Worm (Caenorhabditis elegans) whole organism, L1 larva: Measurements from ENCODE around the gene gad-2.
"Not testable (repeated sequence)": the region's sequence is repeated elsewhere in the genome, so short reads cannot be mapped to it uniquely, and the experiment has no call there.

Experiments
- C04F5.9 ChIP-seq: sonication (generic microtip); optimal IDR thresholded peaks from 2 replicates; lab custom pipeline; 2016; ENCODE audit warnings: missing genetic modification characterization, missing compliant biosample characterization
- C16A3.4 ChIP-seq: fragments of 150-350 bp; optimal IDR thresholded peaks from 2 replicates; lab custom pipeline; 2014; ENCODE audit warnings: missing biosample characterization, missing genetic modification characterization
- F16B12.6 ChIP-seq: fragments of 150-350 bp; optimal IDR thresholded peaks from 2 replicates; lab custom pipeline; 2014; ENCODE audit warnings: missing biosample characterization, missing genetic modification characterization
- aly-2 ChIP-seq: fragments of 150-350 bp; optimal IDR thresholded peaks from 2 replicates; lab custom pipeline; 2014; ENCODE audit warnings: missing biosample characterization, missing genetic modification characterization
- ceh-63 ChIP-seq: fragments of 200-800 bp; sonication (Bioruptor generic); optimal IDR thresholded peaks from 2 replicates; lab custom pipeline; 2018; ENCODE audit warnings: mild to moderate bottlenecking, missing genetic modification characterization, missing compliant biosample characterization
- ceh-8 ChIP-seq: fragments of 200-800 bp; sonication (Bioruptor generic); optimal IDR thresholded peaks from 2 replicates; lab custom pipeline; 2018; ENCODE audit warnings: mild to moderate bottlenecking, missing genetic modification characterization, moderate library complexity, missing compliant biosample characterization
- ceh-90 ChIP-seq: sonication (generic microtip); optimal IDR thresholded peaks from 2 replicates; lab custom pipeline; 2016; ENCODE audit warnings: missing genetic modification characterization, missing compliant biosample characterization
- dpl-1 ChIP-seq, 3 experiments: fragments of 150-350 bp in 2 of 3; sonication (generic microtip) in 1 of 3; optimal IDR thresholded peaks; 2 replicates each; lab custom pipeline; 2014 to 2017; ENCODE audit warnings: missing biosample characterization in 3 of 3, missing genetic modification characterization in 3 of 3, missing genetic modification reagents in 3 of 3
- dsc-1 ChIP-seq: sonication (generic microtip); optimal IDR thresholded peaks from 2 replicates; lab custom pipeline; 2016; ENCODE audit warnings: mild to moderate bottlenecking, missing genetic modification characterization, missing compliant biosample characterization
- efl-3 ChIP-seq: fragments of 200-800 bp; sonication (Bioruptor generic); optimal IDR thresholded peaks from 2 replicates; lab custom pipeline; 2018; ENCODE audit warnings: mild to moderate bottlenecking, missing genetic modification characterization, missing compliant biosample characterization
- egl-27 ChIP-seq, 2 experiments: fragments of 150-350 bp in 1 of 2; sonication (generic microtip); optimal IDR thresholded peaks; 3 replicates each; lab custom pipeline; 2017 to 2018; ENCODE audit warnings: missing biosample characterization in 2 of 2, missing genetic modification characterization in 2 of 2, missing genetic modification reagents in 2 of 2
- elt-3 ChIP-seq, 6 experiments: fragments of 150-350 bp in 1 of 6; sonication (generic microtip); optimal IDR thresholded peaks; 2 replicates each; lab custom pipeline; 2017 to 2018; ENCODE audit warnings: missing biosample characterization in 6 of 6, missing genetic modification characterization in 6 of 6, inconsistent platforms in 1 of 6
- fkh-8 ChIP-seq: sonication (generic microtip); optimal IDR thresholded peaks from 2 replicates; lab custom pipeline; 2016; ENCODE audit warnings: mild to moderate bottlenecking, missing genetic modification characterization, missing compliant biosample characterization
- fos-1 ChIP-seq: fragments of 150-350 bp; optimal IDR thresholded peaks from 2 replicates; lab custom pipeline; 2014; ENCODE audit warnings: missing biosample characterization, missing genetic modification characterization
- grh-1 ChIP-seq: fragments of 200-800 bp; sonication (Bioruptor generic); IDR thresholded peaks from 2 replicates; pipeline ENCODE4 v1.3.6; 2022; ENCODE audit warnings: missing genetic modification reagents, missing genetic modification characterization, missing compliant biosample characterization
- hpl-2 ChIP-seq: fragments of 150-350 bp; optimal IDR thresholded peaks from 2 replicates; lab custom pipeline; 2014; ENCODE audit warnings: missing biosample characterization, missing genetic modification reagents, missing genetic modification characterization
- lin-13 ChIP-seq: fragments of 150-350 bp; optimal IDR thresholded peaks from 2 replicates; lab custom pipeline; 2014; ENCODE audit warnings: missing biosample characterization, missing genetic modification reagents, missing genetic modification characterization
- mep-1 ChIP-seq: fragments of 150-350 bp; optimal IDR thresholded peaks from 2 replicates; lab custom pipeline; 2014; ENCODE audit warnings: missing biosample characterization, missing genetic modification characterization
- nhr-12 ChIP-seq: sonication (generic microtip); optimal IDR thresholded peaks from 2 replicates; lab custom pipeline; 2017; ENCODE audit warnings: missing biosample characterization, missing genetic modification characterization
- nhr-19 ChIP-seq: fragments of 200-800 bp; sonication (Bioruptor generic); conservative IDR thresholded peaks from 2 replicates; pipeline ENCODE4 v1.3.6; 2022; ENCODE audit warnings: missing genetic modification characterization, missing compliant biosample characterization
- nhr-20 ChIP-seq: sonication (generic microtip); optimal IDR thresholded peaks from 2 replicates; lab custom pipeline; 2016; ENCODE audit warnings: mild to moderate bottlenecking, missing genetic modification characterization, missing compliant biosample characterization
- nhr-28 ChIP-seq: fragments of 150-350 bp; optimal IDR thresholded peaks from 2 replicates; lab custom pipeline; 2014; ENCODE audit warnings: missing biosample characterization, missing genetic modification characterization
- nhr-47 ChIP-seq: sonication (generic microtip); optimal IDR thresholded peaks from 2 replicates; lab custom pipeline; 2016; ENCODE audit warnings: mild to moderate bottlenecking, missing genetic modification characterization, moderate library complexity, missing compliant biosample characterization
- nhr-71 ChIP-seq: sonication (generic microtip); optimal IDR thresholded peaks from 2 replicates; lab custom pipeline; 2016; ENCODE audit warnings: mild to moderate bottlenecking, missing genetic modification characterization, moderate library complexity, missing compliant biosample characterization
- nhr-77 ChIP-seq: fragments of 150-350 bp; optimal IDR thresholded peaks from 2 replicates; lab custom pipeline; 2014; ENCODE audit warnings: missing biosample characterization, missing genetic modification characterization
- nhr-90 ChIP-seq: sonication (generic microtip); optimal IDR thresholded peaks from 2 replicates; lab custom pipeline; 2016; ENCODE audit warnings: mild to moderate bottlenecking, missing genetic modification characterization, missing compliant biosample characterization; ENCODE audit not compliant: poor library complexity
- pag-3 ChIP-seq: sonication (generic microtip); optimal IDR thresholded peaks from 2 replicates; lab custom pipeline; 2017; ENCODE audit warnings: missing genetic modification characterization, mild to moderate bottlenecking, missing compliant biosample characterization, antibody characterized with exemption, borderline replicate concordance; ENCODE audit not compliant: insufficient read depth
- pax-3 ChIP-seq: fragments of 200-800 bp; sonication (Bioruptor generic); optimal IDR thresholded peaks from 2 replicates; lab custom pipeline; 2018; ENCODE audit warnings: mild to moderate bottlenecking, missing genetic modification characterization, moderate library complexity, missing compliant biosample characterization
- pqm-1 ChIP-seq: sonication (generic microtip); optimal IDR thresholded peaks from 3 replicates; lab custom pipeline; 2017; ENCODE audit warnings: missing biosample characterization, missing genetic modification characterization
- skn-1 ChIP-seq: fragments of 150-350 bp; optimal IDR thresholded peaks from 2 replicates; lab custom pipeline; 2014; ENCODE audit warnings: missing biosample characterization, missing genetic modification characterization
- snu-23 ChIP-seq: sonication (generic microtip); optimal IDR thresholded peaks from 2 replicates; lab custom pipeline; 2016; ENCODE audit warnings: missing genetic modification characterization, missing compliant biosample characterization
- sox-4 ChIP-seq: sonication (generic microtip); optimal IDR thresholded peaks from 2 replicates; lab custom pipeline; 2016; ENCODE audit warnings: missing genetic modification characterization, missing compliant biosample characterization
- sup-37 ChIP-seq: fragments of 200-800 bp; sonication (Bioruptor generic); optimal IDR thresholded peaks from 2 replicates; lab custom pipeline; 2018; ENCODE audit warnings: mild to moderate bottlenecking, missing genetic modification characterization, missing compliant biosample characterization
- unc-62 ChIP-seq: fragments of 150-350 bp; optimal IDR thresholded peaks from 2 replicates; lab custom pipeline; 2014; ENCODE audit warnings: missing biosample characterization, missing genetic modification reagents, missing genetic modification characterization
- unc-86 ChIP-seq: sonication (generic microtip); optimal IDR thresholded peaks from 2 replicates; lab custom pipeline; 2016; ENCODE audit warnings: missing genetic modification characterization, missing compliant biosample characterization
- unc-98 ChIP-seq: fragments of 200-800 bp; sonication (Bioruptor generic); IDR thresholded peaks from 2 replicates; pipeline ENCODE4 v1.3.6; 2022; ENCODE audit warnings: missing genetic modification characterization, missing compliant biosample characterization
- xbp-1 ChIP-seq: sonication (generic microtip); optimal IDR thresholded peaks from 2 replicates; lab custom pipeline; 2016; ENCODE audit warnings: missing genetic modification characterization, missing compliant biosample characterization
- zag-1 ChIP-seq: fragments of 150-350 bp; optimal IDR thresholded peaks from 2 replicates; lab custom pipeline; 2014; ENCODE audit warnings: missing biosample characterization, missing genetic modification characterization
- zip-4 ChIP-seq: fragments of 200-800 bp; sonication (Bioruptor generic); optimal IDR thresholded peaks from 2 replicates; lab custom pipeline; 2018; ENCODE audit warnings: mild to moderate bottlenecking, missing genetic modification characterization, moderate library complexity, missing compliant biosample characterization

gad-2 gene

ce11 chrX:7393167-7393566 lies at the start of gene gad-2:
Gene gad-2, plus strand, starts transcription at chrX:7393467.
- no peak for TF ChIP-seq grh-1 (GFP tag; lab: Robert Waterston, UW)
- no peak for TF ChIP-seq fos-1 (tag; lab: Kevin White, UChicago)

DNA sequence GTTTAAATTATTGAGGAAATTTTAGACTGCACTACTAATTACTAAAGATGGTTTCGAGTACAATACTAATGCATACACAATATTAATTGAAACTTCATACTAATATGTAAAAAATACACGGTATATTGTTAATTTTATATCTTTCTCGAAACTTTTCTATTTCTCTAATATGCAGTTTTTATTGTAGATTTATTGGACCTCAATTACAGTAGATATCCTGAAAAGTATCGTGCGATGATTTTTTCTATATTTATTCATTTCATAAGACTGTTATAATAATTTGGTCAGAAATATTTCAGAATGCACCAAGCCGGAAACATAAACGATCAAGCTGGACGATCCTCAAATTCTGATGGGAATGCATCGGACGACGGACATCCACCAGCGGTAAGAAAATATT lies 49.5 kb upstream of the gad-2 start, which contains the start of gene C07D8.5:
Gene C07D8.5, plus strand, starts transcription at position 301 of the 400 bp plus-strand sequence.
- TF ChIP-seq dpl-1 (GFP tag; optimal IDR thresholded peaks at IDR 0.05; lab: Kevin White, UChicago) (no peak), nhr-19 (GFP tag; lab: Robert Waterston, UW) (no peak), skn-1 (no peak), sox-4 (tag; lab: Kevin White, UChicago) (no peak), C16A3.4 (tag; lab: Kevin White, UChicago) (no peak), nhr-77 (tag; lab: Kevin White, UChicago) (no peak), F16B12.6 (tag; lab: Kevin White, UChicago) (no peak), C04F5.9 (tag; lab: Kevin White, UChicago) (no peak), elt-3 (tag; optimal IDR thresholded peaks at IDR 0.05; lab: Kevin White, UChicago) (no peak), nhr-12 (tag; lab: Kevin White, UChicago) (no peak), unc-98 (no peak)

- not testable (repeated sequence) for TF ChIP-seq zip-4, ceh-8, lin-13 (GFP tag; lab: Kevin White, UChicago)
Observed at ce11 chrX:7365267-7365666, 28.0 kb upstream of the gad-2 start, which contains the start of gene C56G3.2. Gene C56G3.2, plus strand, starts transcription at chrX:7365567.

DNA sequence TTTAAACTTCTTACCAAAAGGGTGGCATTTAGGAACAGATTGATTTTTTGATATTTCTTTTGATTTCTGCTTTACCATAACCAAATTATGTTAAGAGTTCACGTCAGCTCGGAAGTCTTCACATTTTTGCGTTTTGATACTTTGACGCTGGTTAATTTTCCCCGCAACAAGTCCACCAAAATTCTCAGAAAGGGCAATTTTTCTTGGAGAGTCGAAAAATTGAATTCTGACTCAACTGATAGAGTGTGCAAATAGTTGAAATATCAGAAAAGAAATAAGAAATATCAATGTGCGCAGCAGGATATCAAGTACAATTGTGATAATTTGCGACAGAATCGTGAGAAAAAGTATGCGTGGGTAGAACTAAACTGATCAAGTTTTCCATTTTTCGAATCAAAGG lies 23.5 kb upstream of the gad-2 start:
- no peak for TF ChIP-seq nhr-90 (tag; lab: Kevin White, UChicago)
- no peak for TF ChIP-seq nhr-20 (tag; lab: Kevin White, UChicago)
- no peak for TF ChIP-seq snu-23 (GFP tag; lab: Kevin White, UChicago)
- TF ChIP-seq dsc-1 (tag; lab: Kevin White, UChicago) = no peak
- no peak for TF ChIP-seq aly-2 (tag; lab: Kevin White, UChicago)
- TF ChIP-seq efl-3 (GFP tag; lab: Kevin White, UChicago) = no peak
- TF ChIP-seq pag-3 (tag; lab: Kevin White, UChicago) = no peak
- TF ChIP-seq sup-37 (GFP tag; lab: Kevin White, UChicago) = no peak
- TF ChIP-seq nhr-47 = peak; percentile 41
- TF ChIP-seq egl-27 (tag; optimal IDR thresholded peaks at IDR 0.05; lab: Kevin White, UChicago) = no peak
- TF ChIP-seq fkh-8 = peak; percentile 84
- TF ChIP-seq nhr-71 = peak; percentile 50

ce11 chrX:7371945-7372344 lies 21.3 kb upstream of the gad-2 start:
- TF ChIP-seq C04F5.9 (tag; lab: Kevin White, UChicago) (no peak), unc-62 (GFP tag; lab: Kevin White, UChicago) (no peak), elt-3 (tag; optimal IDR thresholded peaks at IDR 0.05; lab: Kevin White, UChicago) (no peak), unc-86 (no peak), efl-3 (GFP tag; lab: Kevin White, UChicago) (no peak), sup-37 (GFP tag; lab: Kevin White, UChicago) (no peak), zag-1 (tag; lab: Kevin White, UChicago) (no peak), pag-3 (tag; lab: Kevin White, UChicago) (no peak), nhr-28 (tag; lab: Kevin White, UChicago) (no peak), mep-1 (tag; lab: Kevin White, UChicago) (no peak), hpl-2 (GFP tag; lab: Kevin White, UChicago) (no peak), pqm-1 (no peak), xbp-1 (tag; lab: Kevin White, UChicago) (no peak), ceh-63 (GFP tag; lab: Kevin White, UChicago) (no peak), pax-3 (tag; lab: Kevin White, UChicago) (no peak), ceh-90 (tag; lab: Kevin White, UChicago) (no peak)
- TF ChIP-seq, all 84 proteins: peak for 0
